Worm (Caenorhabditis elegans) whole organism, early embryonic: ENCODE measurements around the gene mtm-6.

Experiments
- B0310.2 ChIP-seq: sonication (generic microtip); optimal IDR thresholded peaks from 2 replicates; lab custom pipeline; 2016; ENCODE audit warnings: mild to moderate bottlenecking, missing genetic modification characterization, missing compliant biosample characterization
- F13C5.2 ChIP-seq: sonication (generic microtip); optimal IDR thresholded peaks from 2 replicates; lab custom pipeline; 2017; ENCODE audit warnings: mild to moderate bottlenecking, missing genetic modification characterization, inconsistent platforms, missing compliant biosample characterization
- aly-1 ChIP-seq: sonication (generic microtip); optimal IDR thresholded peaks from 2 replicates; lab custom pipeline; 2016; ENCODE audit warnings: missing genetic modification characterization, missing compliant biosample characterization
- ama-1 ChIP-seq: fragments of 150-350 bp; optimal IDR thresholded peaks from 2 replicates; lab custom pipeline; 2014
- ceh-13 ChIP-seq: fragments of 200-800 bp; sonication (Bioruptor generic); optimal IDR thresholded peaks from 2 replicates; lab custom pipeline; 2018; ENCODE audit warnings: mild to moderate bottlenecking, missing genetic modification characterization, missing compliant biosample characterization
- ceh-36 ChIP-seq: sonication (generic microtip); optimal IDR thresholded peaks from 2 replicates; lab custom pipeline; 2016; ENCODE audit warnings: missing genetic modification characterization, inconsistent platforms, missing compliant biosample characterization
- ets-7 ChIP-seq: sonication (generic microtip); optimal IDR thresholded peaks from 2 replicates; lab custom pipeline; 2016; ENCODE audit warnings: missing genotype, missing genetic modification characterization, missing compliant biosample characterization
- flt-1 ChIP-seq: fragments of 200-800 bp; sonication (Bioruptor generic); IDR thresholded peaks from 2 replicates; pipeline ENCODE4 v1.3.6; 2022; ENCODE audit warnings: missing genetic modification characterization, missing compliant biosample characterization
- hmbx-1 ChIP-seq: sonication (generic microtip); optimal IDR thresholded peaks from 2 replicates; lab custom pipeline; 2016; ENCODE audit warnings: mild to moderate bottlenecking, missing genetic modification characterization, missing compliant biosample characterization
- hmg-4 ChIP-seq: fragments of 200-800 bp; sonication (Bioruptor generic); optimal IDR thresholded peaks from 2 replicates; lab custom pipeline; 2018; ENCODE audit warnings: mild to moderate bottlenecking, missing genetic modification characterization, missing compliant biosample characterization
- hnd-1 ChIP-seq: sonication (generic microtip); optimal IDR thresholded peaks from 2 replicates; lab custom pipeline; 2016; ENCODE audit warnings: missing genetic modification characterization, missing compliant biosample characterization
- pes-1 ChIP-seq: fragments of 200-800 bp; sonication (Bioruptor generic); IDR thresholded peaks from 2 replicates; pipeline ENCODE4 v1.3.6; 2022; ENCODE audit warnings: missing genetic modification reagents, missing genetic modification characterization, missing compliant biosample characterization
- scrt-1 ChIP-seq: fragments of 200-800 bp; sonication (Bioruptor generic); IDR thresholded peaks from 2 replicates; pipeline ENCODE4 v1.3.6; 2022; ENCODE audit warnings: missing genetic modification characterization, missing compliant biosample characterization
- sea-1 ChIP-seq: fragments of 200-800 bp; sonication (Bioruptor generic); conservative IDR thresholded peaks from 2 replicates; pipeline ENCODE4 v1.3.6; 2022; ENCODE audit warnings: missing genetic modification characterization, missing compliant biosample characterization
- tbx-11 ChIP-seq: fragments of 200-800 bp; sonication (Bioruptor generic); IDR thresholded peaks from 2 replicates; pipeline ENCODE4 v1.3.6; 2022; ENCODE audit warnings: missing genetic modification characterization, missing compliant biosample characterization
- tbx-37 ChIP-seq: fragments of 200-800 bp; sonication (Bioruptor generic); conservative IDR thresholded peaks from 2 replicates; pipeline ENCODE4 v1.3.6; 2022; ENCODE audit warnings: missing genetic modification reagents, missing genetic modification characterization, missing compliant biosample characterization
- tra-4 ChIP-seq: sonication (generic microtip); optimal IDR thresholded peaks from 2 replicates; lab custom pipeline; 2017; ENCODE audit warnings: missing genetic modification characterization, missing compliant biosample characterization

The mtm-6 gene

ce11 chrIII:13377249-13377648, 30.4 kb downstream of the mtm-6 start:
- TF ChIP-seq F13C5.2 (tag; lab: Kevin White, UChicago) (peak; percentile 1), scrt-1 (GFP tag; lab: Robert Waterston, UW) (no peak)

DNA sequence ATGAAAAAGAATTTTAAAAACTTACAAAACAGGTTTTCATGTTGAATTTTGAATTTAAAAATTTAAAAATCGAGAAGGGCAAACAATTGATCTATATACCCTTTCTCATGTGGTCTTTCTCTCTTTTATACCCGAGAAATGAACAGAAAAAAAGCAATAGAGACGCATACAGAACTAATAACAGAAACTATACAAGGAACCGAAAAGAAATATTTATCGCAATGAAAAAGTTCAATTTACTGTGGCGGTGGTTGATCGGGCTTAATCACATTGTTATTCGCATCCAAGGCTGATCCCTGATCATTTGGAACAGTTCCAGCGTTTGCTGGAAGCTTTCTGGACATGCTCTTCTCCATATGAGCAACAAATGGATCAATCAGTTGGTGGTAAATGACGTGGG, 31.4 kb downstream of the mtm-6 start, which contains the start of gene T03F6.10:
Gene T03F6.10 (minus strand): TSS at position 101 of the 400 bp plus-strand sequence.
- TF ChIP-seq aly-1: no peak
- TF ChIP-seq F13C5.2 (tag; lab: Kevin White, UChicago): no peak
- TF ChIP-seq tbx-11 (GFP tag; lab: Robert Waterston, UW): no peak
- no peak for TF ChIP-seq scrt-1 (GFP tag; lab: Robert Waterston, UW)
- no peak for TF ChIP-seq flt-1 (GFP tag; lab: Robert Waterston, UW)
- TF ChIP-seq tbx-37: no peak
- TF ChIP-seq hmg-4 (GFP tag; lab: Kevin White, UChicago): no peak
- TF ChIP-seq hmbx-1 (tag; lab: Kevin White, UChicago): no peak
- no peak for TF ChIP-seq B0310.2
- no peak for TF ChIP-seq ets-7

ce11 chrIII:13380196-13380595, 33.3 kb downstream of the mtm-6 start, which contains the start of gene T03F6.6:
T03F6.6 (minus strand) TSS chrIII:13380296.
- no peak for TF ChIP-seq hnd-1
- no peak for TF ChIP-seq aly-1
- TF ChIP-seq tbx-37: no peak
- no peak for TF ChIP-seq scrt-1 (GFP tag; lab: Robert Waterston, UW)
- TF ChIP-seq pes-1 (GFP tag; lab: Robert Waterston, UW): no peak
- TF ChIP-seq F13C5.2 (tag; lab: Kevin White, UChicago): no peak
- TF ChIP-seq ama-1 (lab: Kevin White, UChicago): no peak
- TF ChIP-seq ets-7: no peak
- TF ChIP-seq hmbx-1 (tag; lab: Kevin White, UChicago): no peak
- no peak for TF ChIP-seq ceh-36 (tag; lab: Kevin White, UChicago)
- TF ChIP-seq ceh-13 (GFP tag; lab: Kevin White, UChicago): no peak
- TF ChIP-seq flt-1 (GFP tag; lab: Robert Waterston, UW): no peak

DNA sequence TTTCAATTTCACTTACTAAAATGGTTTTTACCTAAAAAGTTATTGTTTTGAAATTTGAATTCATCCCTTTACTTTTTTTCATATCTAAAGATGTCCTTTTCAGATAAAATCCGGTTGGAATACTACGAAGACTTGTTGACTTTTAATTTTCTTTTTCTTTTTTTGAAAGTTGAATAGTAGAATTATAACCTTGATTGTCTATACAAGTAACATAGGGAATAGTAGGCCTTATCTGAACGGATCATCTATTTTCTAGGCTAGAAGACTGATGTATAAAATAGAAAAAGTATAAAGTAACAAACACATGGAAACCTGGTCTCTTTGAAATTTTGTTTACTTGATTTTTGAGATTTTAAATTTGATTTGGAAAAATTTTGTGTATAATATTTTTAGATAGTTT, 34.0 kb downstream of the mtm-6 start:
- TF ChIP-seq tbx-11 (GFP tag; lab: Robert Waterston, UW) (no peak), tbx-37 (no peak), sea-1 (GFP tag; lab: Robert Waterston, UW) (no peak), ets-7 (no peak), ceh-13 (GFP tag; lab: Kevin White, UChicago) (no peak), ceh-36 (tag; lab: Kevin White, UChicago) (no peak), pes-1 (GFP tag; lab: Robert Waterston, UW) (no peak), tra-4 (no peak), hmbx-1 (tag; lab: Kevin White, UChicago) (no peak), hnd-1 (no peak), hmg-4 (GFP tag; lab: Kevin White, UChicago) (no peak), flt-1 (GFP tag; lab: Robert Waterston, UW) (no peak), scrt-1 (GFP tag; lab: Robert Waterston, UW) (no peak)

ce11 chrIII:13381684-13382083, 34.8 kb downstream of the mtm-6 start:
- no peak for TF ChIP-seq scrt-1 (GFP tag; lab: Robert Waterston, UW)
- no peak for TF ChIP-seq aly-1
- TF ChIP-seq flt-1 (GFP tag; lab: Robert Waterston, UW): no peak
- TF ChIP-seq ceh-36 (tag; lab: Kevin White, UChicago): no peak
- TF ChIP-seq sea-1 (GFP tag; lab: Robert Waterston, UW): no peak
- TF ChIP-seq ceh-13 (GFP tag; lab: Kevin White, UChicago): no peak
- no peak for TF ChIP-seq pes-1 (GFP tag; lab: Robert Waterston, UW)
- no peak for TF ChIP-seq ama-1 (lab: Kevin White, UChicago)
- no peak for TF ChIP-seq ets-7
- TF ChIP-seq F13C5.2 (tag; lab: Kevin White, UChicago): no peak
- no peak for TF ChIP-seq hnd-1
- TF ChIP-seq hmbx-1 (tag; lab: Kevin White, UChicago): no peak
- no peak for TF ChIP-seq tbx-37
- TF ChIP-seq hmg-4 (GFP tag; lab: Kevin White, UChicago): no peak
- no peak for TF ChIP-seq B0310.2
- no peak for TF ChIP-seq tbx-11 (GFP tag; lab: Robert Waterston, UW)
- TF ChIP-seq tra-4: no peak

- no peak for TF ChIP-seq flt-1 (GFP tag; lab: Robert Waterston, UW)
- no peak for TF ChIP-seq tbx-37
- no peak for TF ChIP-seq ceh-36 (tag; lab: Kevin White, UChicago)
- TF ChIP-seq hmg-4 (GFP tag; lab: Kevin White, UChicago): no peak
- no peak for TF ChIP-seq ama-1 (lab: Kevin White, UChicago)
- no peak for TF ChIP-seq F13C5.2 (tag; lab: Kevin White, UChicago)
Measured at ce11 chrIII:13383159-13383558, 36.3 kb downstream of the mtm-6 start.

DNA sequence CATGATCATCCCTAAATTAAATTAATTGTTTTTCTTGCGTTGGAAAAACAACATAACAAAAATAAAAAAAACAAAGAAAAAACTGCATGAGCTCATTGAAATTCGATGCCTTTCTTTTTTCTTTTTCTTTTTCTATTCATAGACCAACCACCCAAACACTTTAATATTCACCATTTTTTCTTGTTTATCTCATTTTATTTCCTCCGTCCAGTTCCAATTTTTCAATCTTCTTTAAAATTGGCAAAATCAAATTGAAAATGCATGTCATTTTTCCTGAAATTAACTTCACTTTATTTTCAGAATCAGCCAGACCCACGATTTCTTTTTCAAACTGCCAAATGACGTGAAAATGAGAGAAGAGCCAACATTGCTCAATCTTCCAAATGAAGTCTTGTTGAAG, 39.0 kb downstream of the mtm-6 start, which contains the start of gene T03F6.4:
Gene T03F6.4 (plus strand): TSS at position 301 of the 400 bp plus-strand sequence.
- TF ChIP-seq pes-1 (GFP tag; lab: Robert Waterston, UW): no peak

- no peak for TF ChIP-seq flt-1 (GFP tag; lab: Robert Waterston, UW)
- TF ChIP-seq B0310.2: no peak
- TF ChIP-seq sea-1 (GFP tag; lab: Robert Waterston, UW): no peak
- no peak for TF ChIP-seq scrt-1 (GFP tag; lab: Robert Waterston, UW)
- TF ChIP-seq hmg-4 (GFP tag; lab: Kevin White, UChicago): no peak
- no peak for TF ChIP-seq ceh-13 (GFP tag; lab: Kevin White, UChicago)
- no peak for TF ChIP-seq pes-1 (GFP tag; lab: Robert Waterston, UW)
- TF ChIP-seq tra-4: no peak
- no peak for TF ChIP-seq tbx-11 (GFP tag; lab: Robert Waterston, UW)
- no peak for TF ChIP-seq tbx-37
- no peak for TF ChIP-seq aly-1
- TF ChIP-seq hmbx-1 (tag; lab: Kevin White, UChicago): no peak
- no peak for TF ChIP-seq hnd-1
- no peak for TF ChIP-seq ets-7
- TF ChIP-seq ama-1 (lab: Kevin White, UChicago): no peak
Measured at ce11 chrIII:13388621-13389020, 41.7 kb downstream of the mtm-6 start.
